Fruit fly (Drosophila melanogaster) whole organism, embryonic: ENCODE data around the gene dachs.

Experiments used
- CG10147 ChIP-seq: fragments of 200-800 bp; sonication (Bioruptor generic); optimal IDR thresholded peaks from 2 replicates; lab custom pipeline; 2019; ENCODE audit warnings: missing biosample characterization, mild to moderate bottlenecking, missing genetic modification characterization, moderate library complexity
- CG1024 ChIP-seq: fragments of 200-800 bp; sonication (Bioruptor generic); IDR thresholded peaks from 2 replicates; pipeline ENCODE4 v1.3.6; 2022; ENCODE audit warnings: missing biosample characterization, missing genetic modification characterization
- CG11456 ChIP-seq: fragments of 200-800 bp; sonication (Bioruptor generic); IDR thresholded peaks from 3 replicates; pipeline ENCODE4 v1.3.6; 2022; ENCODE audit warnings: missing biosample characterization, missing genetic modification characterization
- CG11723 ChIP-seq: fragments of 200-800 bp; sonication (Bioruptor generic); optimal IDR thresholded peaks from 2 replicates; lab custom pipeline; 2017; ENCODE audit warnings: missing biosample characterization, mild to moderate bottlenecking, missing genetic modification characterization
- CG13624 ChIP-seq: fragments of 200-800 bp; sonication (Bioruptor generic); optimal IDR thresholded peaks from 2 replicates; lab custom pipeline; 2016; ENCODE audit warnings: missing biosample characterization, missing genetic modification characterization
- CG1529 ChIP-seq: fragments of 200-800 bp; sonication (Bioruptor generic); optimal IDR thresholded peaks from 3 replicates; lab custom pipeline; 2018; ENCODE audit warnings: missing biosample characterization, missing genetic modification characterization
- CG1603 ChIP-seq: fragments of 200-800 bp; sonication (Bioruptor generic); optimal IDR thresholded peaks from 2 replicates; lab custom pipeline; 2019; ENCODE audit warnings: missing biosample characterization, mild to moderate bottlenecking, missing genetic modification characterization, moderate library complexity
- CG17802 ChIP-seq: fragments of 200-800 bp; sonication (Bioruptor generic); optimal IDR thresholded peaks from 2 replicates; lab custom pipeline; 2018; ENCODE audit warnings: missing biosample characterization, mild to moderate bottlenecking, missing genetic modification characterization, moderate library complexity
- CG18476 ChIP-seq: fragments of 200-800 bp; sonication (Bioruptor generic); optimal IDR thresholded peaks from 2 replicates; lab custom pipeline; 2016; ENCODE audit warnings: missing biosample characterization, mild to moderate bottlenecking, missing genetic modification characterization
- CG2120 ChIP-seq: fragments of 200-800 bp; sonication (Bioruptor generic); optimal IDR thresholded peaks from 3 replicates; lab custom pipeline; 2016; ENCODE audit warnings: missing biosample characterization, missing genetic modification characterization
- CG2129 ChIP-seq: fragments of 200-800 bp; sonication (Bioruptor generic); IDR thresholded peaks from 2 replicates; pipeline ENCODE4 v1.3.6; 2022; ENCODE audit warnings: missing biosample characterization, missing genetic modification characterization; ENCODE audit not compliant: partially characterized antibody
- CG2712 ChIP-seq: fragments of 200-800 bp; optimal IDR thresholded peaks from 3 replicates; lab custom pipeline; 2019; ENCODE audit warnings: missing biosample characterization, mild to moderate bottlenecking, missing genetic modification characterization, moderate library complexity
- CG2889 ChIP-seq: fragments of 200-800 bp; sonication (Bioruptor generic); IDR thresholded peaks from 3 replicates; pipeline ENCODE4 v1.3.6; 2022; ENCODE audit warnings: missing biosample characterization, missing genetic modification characterization
- CG30020 ChIP-seq: fragments of 200-800 bp; optimal IDR thresholded peaks from 2 replicates; lab custom pipeline; 2019; ENCODE audit warnings: missing biosample characterization, mild to moderate bottlenecking, missing genetic modification characterization, moderate library complexity
- CG3995 ChIP-seq: fragments of 200-800 bp; sonication (Bioruptor generic); optimal IDR thresholded peaks from 3 replicates; lab custom pipeline; 2016; ENCODE audit warnings: missing biosample characterization, missing genetic modification characterization
- CG4617 ChIP-seq: fragments of 200-800 bp; sonication (Bioruptor generic); optimal IDR thresholded peaks from 3 replicates; lab custom pipeline; 2016; ENCODE audit warnings: missing biosample characterization, missing genetic modification characterization, borderline replicate concordance
- CG4730 ChIP-seq: fragments of 200-800 bp; sonication (Bioruptor generic); IDR thresholded peaks from 2 replicates; pipeline ENCODE4 v1.3.6; 2022; ENCODE audit warnings: missing biosample characterization, missing genetic modification characterization
- CG5245 ChIP-seq: fragments of 200-800 bp; sonication (Bioruptor generic); optimal IDR thresholded peaks from 3 replicates; lab custom pipeline; 2016; ENCODE audit warnings: missing biosample characterization, missing genetic modification characterization
- CG8359 ChIP-seq: fragments of 200-800 bp; sonication (Bioruptor generic); optimal IDR thresholded peaks from 2 replicates; lab custom pipeline; 2017; ENCODE audit warnings: missing biosample characterization, mild to moderate bottlenecking, missing genetic modification characterization, borderline replicate concordance
- GATAe ChIP-seq: fragments of 200-800 bp; sonication (Bioruptor generic); conservative IDR thresholded peaks from 2 replicates; pipeline ENCODE4 v1.3.6; 2022; ENCODE audit warnings: missing biosample characterization, missing genetic modification characterization
- Gug ChIP-seq: fragments of 200-800 bp; sonication (Bioruptor generic); IDR thresholded peaks from 4 replicates; pipeline ENCODE4 v1.3.6; 2022; ENCODE audit warnings: missing biosample characterization, missing genetic modification characterization
- HmgD ChIP-seq: fragments of 200-800 bp; sonication (Bioruptor generic); optimal IDR thresholded peaks from 3 replicates; lab custom pipeline; 2016; ENCODE audit warnings: missing biosample characterization, missing genetic modification characterization
- Hr51 ChIP-seq, 2 experiments: fragments of 200-800 bp; sonication (Bioruptor generic); optimal IDR thresholded peaks; 2 replicates in 1 of 2; 3 replicates in 1 of 2; lab custom pipeline; 2016 to 2018; ENCODE audit warnings: missing biosample characterization in 2 of 2, missing genetic modification characterization in 2 of 2, mild to moderate bottlenecking in 1 of 2, moderate library complexity in 1 of 2
- Poxn ChIP-seq: fragments of 200-800 bp; sonication (Bioruptor generic); IDR thresholded peaks from 2 replicates; pipeline ENCODE4 v1.3.6; 2022; ENCODE audit warnings: missing biosample characterization, missing genetic modification characterization
- Ravus ChIP-seq: fragments of 200-800 bp; sonication (Bioruptor generic); IDR thresholded peaks from 2 replicates; pipeline ENCODE4 v1.3.6; 2022; ENCODE audit warnings: missing biosample characterization, missing genetic modification characterization
- Sry-δ ChIP-seq: fragments of 200-800 bp; sonication (Bioruptor generic); optimal IDR thresholded peaks from 2 replicates; lab custom pipeline; 2016; ENCODE audit warnings: missing biosample characterization, missing genetic modification characterization
- aop ChIP-seq: fragments of 200-800 bp; sonication (Bioruptor generic); IDR thresholded peaks from 2 replicates; pipeline ENCODE4 v1.3.6; 2022; ENCODE audit warnings: missing biosample characterization, missing genetic modification characterization
- br ChIP-seq: fragments of >200 bp; optimal IDR thresholded peaks from 2 replicates; lab custom pipeline; 2017
- corto ChIP-seq: fragments of 200-800 bp; sonication (Bioruptor generic); optimal IDR thresholded peaks from 2 replicates; lab custom pipeline; 2016; ENCODE audit warnings: missing biosample characterization, mild to moderate bottlenecking, missing genetic modification characterization, moderate library complexity
- crol ChIP-seq: fragments of 200-800 bp; sonication (Bioruptor generic); IDR thresholded peaks from 2 replicates; pipeline ENCODE4 v1.3.6; 2022; ENCODE audit warnings: missing biosample characterization, missing genetic modification characterization
- dimm ChIP-seq: fragments of 200-800 bp; sonication (Bioruptor generic); IDR thresholded peaks from 2 replicates; pipeline ENCODE4 v1.3.6; 2022; ENCODE audit warnings: missing biosample characterization, missing genetic modification characterization
- disco-r ChIP-seq: fragments of 200-800 bp; sonication (Bioruptor generic); optimal IDR thresholded peaks from 2 replicates; lab custom pipeline; 2016; ENCODE audit warnings: missing biosample characterization, missing genetic modification characterization
- en ChIP-seq: fragments of 200-800 bp; sonication (Bioruptor generic); optimal IDR thresholded peaks from 2 replicates; lab custom pipeline; 2016; ENCODE audit warnings: missing biosample characterization, missing genetic modification characterization
- ewg ChIP-seq: fragments of 200-800 bp; sonication (Bioruptor generic); optimal IDR thresholded peaks from 3 replicates; lab custom pipeline; 2017; ENCODE audit warnings: mild to moderate bottlenecking, missing biosample characterization, missing genetic modification reagents, missing genetic modification characterization
- fu2 ChIP-seq: fragments of 200-800 bp; sonication (Bioruptor generic); optimal IDR thresholded peaks from 2 replicates; lab custom pipeline; 2016; ENCODE audit warnings: missing biosample characterization, missing genetic modification characterization
- gt ChIP-seq: fragments of 200-800 bp; sonication (Bioruptor generic); IDR thresholded peaks from 2 replicates; pipeline ENCODE4 v1.3.6; 2022; ENCODE audit warnings: missing biosample characterization, missing genetic modification characterization
- lilli ChIP-seq: fragments of 200-800 bp; sonication (Bioruptor generic); optimal IDR thresholded peaks from 3 replicates; lab custom pipeline; 2016; ENCODE audit warnings: missing biosample characterization, missing genetic modification characterization
- lola ChIP-seq, 3 experiments: fragments of >200 bp in 2 of 3; fragments of 200-800 bp in 1 of 3; sonication (Bioruptor generic) in 1 of 3; optimal IDR thresholded peaks; 2 replicates each; lab custom pipeline; 2017 to 2019; ENCODE audit warnings: missing biosample characterization in 3 of 3, missing genetic modification characterization in 3 of 3, mild to moderate bottlenecking in 1 of 3, moderate library complexity in 1 of 3
- nerfin-2 ChIP-seq: fragments of 200-800 bp; sonication (Bioruptor generic); IDR thresholded peaks from 2 replicates; pipeline ENCODE4 v1.3.6; 2022; ENCODE audit warnings: missing biosample characterization, missing genetic modification characterization; ENCODE audit not compliant: partially characterized antibody
- pnt ChIP-seq: fragments of 200-800 bp; sonication (Bioruptor generic); optimal IDR thresholded peaks from 3 replicates; lab custom pipeline; 2016; ENCODE audit warnings: missing biosample characterization, missing genetic modification characterization
- rib ChIP-seq: fragments of 200-800 bp; sonication (Bioruptor generic); IDR thresholded peaks from 2 replicates; pipeline ENCODE4 v1.3.6; 2022; ENCODE audit warnings: missing biosample characterization, missing genetic modification characterization
- so ChIP-seq: fragments of 200-800 bp; sonication (Bioruptor generic); IDR thresholded peaks from 3 replicates; pipeline ENCODE4 v1.3.6; 2022; ENCODE audit warnings: missing biosample characterization, missing genetic modification characterization
- toy ChIP-seq: fragments of 200-800 bp; sonication (Bioruptor generic); IDR thresholded peaks from 2 replicates; pipeline ENCODE4 v1.3.6; 2022; ENCODE audit warnings: missing biosample characterization, missing genetic modification characterization
- trem ChIP-seq: fragments of 200-800 bp; optimal IDR thresholded peaks from 3 replicates; lab custom pipeline; 2019; ENCODE audit warnings: missing biosample characterization, mild to moderate bottlenecking, missing genetic modification characterization, moderate library complexity
- tx ChIP-seq: fragments of 200-800 bp; sonication (Bioruptor generic); optimal IDR thresholded peaks from 2 replicates; lab custom pipeline; 2016; ENCODE audit warnings: missing biosample characterization, missing genetic modification characterization
- unpg ChIP-seq: fragments of 200-800 bp; sonication (Bioruptor generic); optimal IDR thresholded peaks from 3 replicates; lab custom pipeline; 2018; ENCODE audit warnings: missing biosample characterization, mild to moderate bottlenecking, missing genetic modification characterization, moderate library complexity

Gene dachs

DNA sequence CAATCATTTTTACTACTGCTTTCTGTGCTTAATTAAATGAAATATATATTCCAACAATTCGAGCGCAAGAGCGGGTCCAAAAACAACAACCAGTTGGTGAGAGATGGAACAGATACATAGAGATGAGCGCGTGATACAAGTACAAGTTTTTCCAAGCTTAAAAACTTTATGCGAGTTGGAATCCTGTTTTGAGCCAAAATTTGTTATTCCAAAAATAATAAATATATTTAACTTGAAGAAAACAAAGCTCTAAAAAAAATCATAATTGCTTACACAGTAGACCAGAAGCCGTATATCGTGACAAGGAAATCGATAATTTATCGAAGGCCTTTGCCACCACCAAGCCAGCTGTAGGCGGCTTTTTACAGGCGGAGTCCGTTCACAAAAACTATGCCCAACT lies 48.1 kb downstream of the dachs start, which contains the start of the genes CG13097 and PIG-U (continued):
- peak; percentile 92 for TF ChIP-seq CG3995
- peak; percentile 64 for TF ChIP-seq pnt
- peak; percentile 91 for TF ChIP-seq CG4617 (GFP tag; lab: Kevin White, UChicago)
- TF ChIP-seq rib (GFP tag; lab: Robert Waterston, UW), result peak; percentile 68
- TF ChIP-seq CG2889, result 0 out of 3 replicates have a peak, but pooled peaks have one; percentile 45
- TF ChIP-seq CG2120 (GFP tag; lab: Kevin White, UChicago), result peak; percentile 92
- no peak for TF ChIP-seq HmgD (GFP tag; lab: Kevin White, UChicago)
- TF ChIP-seq unpg (GFP tag; lab: Kevin White, UChicago), result no peak
- peak; percentile 77 for TF ChIP-seq CG30020
- TF ChIP-seq CG2129 (GFP tag; lab: Robert Waterston, UW), result peak; percentile 97
- TF ChIP-seq Gug, result peak; percentile 85
- TF ChIP-seq crol, result no peak
- peak; percentile 34 for TF ChIP-seq ewg (GFP tag; lab: Kevin White, UChicago)
- TF ChIP-seq Ravus (GFP tag; lab: Robert Waterston, UW), result no peak
- TF ChIP-seq corto (GFP tag; lab: Kevin White, UChicago), result peak; percentile 85
- peak; percentile 81 for TF ChIP-seq tx
- TF ChIP-seq Hr51 (GFP tag; optimal IDR thresholded peaks at IDR 0.05; lab: Kevin White, UChicago), result peak; percentile 66 to 76
- TF ChIP-seq gt (GFP tag; lab: Robert Waterston, UW), result no peak
- peak; percentile 18 for TF ChIP-seq CG1603
- TF ChIP-seq lola (GFP tag; optimal IDR thresholded peaks at IDR 0.05; lab: Kevin White, UChicago), result peak in 1 of 3 experiments; percentile 79
- peak; percentile 74; the same call in 2 of the 3 replicates for TF ChIP-seq CG11456 (GFP tag; lab: Robert Waterston, UW)
- peak; percentile 77 for TF ChIP-seq nerfin-2 (GFP tag; lab: Robert Waterston, UW)
- no peak for TF ChIP-seq CG17802 (tag; lab: Kevin White, UChicago)
- no peak for TF ChIP-seq CG8359 (GFP tag; lab: Kevin White, UChicago)
- peak; percentile 46 for TF ChIP-seq CG1529
- peak; percentile 71; the same call in 2 of the 3 replicates for TF ChIP-seq so (GFP tag; lab: Robert Waterston, UW)
- TF ChIP-seq trem (tag; lab: Kevin White, UChicago), result peak; percentile 91
- TF ChIP-seq toy (GFP tag; lab: Robert Waterston, UW), result no peak
- peak; percentile 42; the same call in 1 of the 2 replicates for TF ChIP-seq Poxn (GFP tag; lab: Robert Waterston, UW)
- peak; percentile 97 for TF ChIP-seq Sry-δ
- peak; percentile 81 for TF ChIP-seq CG13624 (GFP tag; lab: Kevin White, UChicago)
- peak; percentile 58 for TF ChIP-seq CG4730 (GFP tag; lab: Robert Waterston, UW)
- no peak for TF ChIP-seq br
- no peak for TF ChIP-seq en
- peak; percentile 30 for TF ChIP-seq disco-r (GFP tag; lab: Kevin White, UChicago)
- TF ChIP-seq CG1024, result peak; percentile 50; the same call in 1 of the 2 replicates
- peak; percentile 90 for TF ChIP-seq CG2712
- peak; percentile 95 for TF ChIP-seq lilli (GFP tag; lab: Kevin White, UChicago)
- peak; percentile 59 for TF ChIP-seq fu2 (GFP tag; lab: Kevin White, UChicago)
- no peak for TF ChIP-seq aop (GFP tag; lab: Robert Waterston, UW)
- TF ChIP-seq CG10147 (GFP tag; lab: Kevin White, UChicago), result peak; percentile 80
- TF ChIP-seq CG5245 (GFP tag; lab: Kevin White, UChicago), result peak; percentile 58
- no peak for TF ChIP-seq GATAe (GFP tag; lab: Robert Waterston, UW)
- TF ChIP-seq dimm (GFP tag; lab: Robert Waterston, UW), result peak; percentile 46; the same call in 1 of the 2 replicates
- TF ChIP-seq CG18476, result peak; percentile 86
- TF ChIP-seq CG11723 (GFP tag; lab: Kevin White, UChicago), result no peak
